Worm (Caenorhabditis elegans) whole organism, L2 larva: Measurements from ENCODE around the gene T10H9.8.

Source experiments
- C34F6.9 ChIP-seq: fragments of 150-350 bp; optimal IDR thresholded peaks from 2 replicates; lab custom pipeline; 2014; ENCODE audit warnings: missing biosample characterization, missing genetic modification characterization
- R02D3.7 ChIP-seq: fragments of 150-350 bp; optimal IDR thresholded peaks from 2 replicates; lab custom pipeline; 2014; ENCODE audit warnings: missing biosample characterization, missing genetic modification characterization
- ZK546.5 ChIP-seq: sonication (generic microtip); optimal IDR thresholded peaks from 2 replicates; lab custom pipeline; 2017; ENCODE audit warnings: missing biosample characterization, missing genetic modification characterization
- aly-2 ChIP-seq: fragments of 150-350 bp; optimal IDR thresholded peaks from 2 replicates; lab custom pipeline; 2014; ENCODE audit warnings: missing biosample characterization, missing genetic modification characterization
- ama-1 ChIP-seq: fragments of 150-350 bp; optimal IDR thresholded peaks from 2 replicates; lab custom pipeline; 2018; ENCODE audit warnings: inconsistent platforms
- ceh-82 ChIP-seq: fragments of 150-350 bp; optimal IDR thresholded peaks from 2 replicates; lab custom pipeline; 2014; ENCODE audit warnings: missing biosample characterization, missing genetic modification characterization
- dmd-4 ChIP-seq: sonication (generic microtip); optimal IDR thresholded peaks from 2 replicates; lab custom pipeline; 2017; ENCODE audit warnings: missing biosample characterization, missing genetic modification characterization
- elt-1 ChIP-seq: fragments of 150-350 bp; optimal IDR thresholded peaks from 2 replicates; lab custom pipeline; 2014; ENCODE audit warnings: missing biosample characterization, missing genetic modification characterization
- elt-3 ChIP-seq: sonication (generic microtip); optimal IDR thresholded peaks from 2 replicates; lab custom pipeline; 2017; ENCODE audit warnings: missing biosample characterization, missing genetic modification characterization
- fos-1 ChIP-seq: fragments of 150-350 bp; optimal IDR thresholded peaks from 2 replicates; lab custom pipeline; 2014; ENCODE audit warnings: missing biosample characterization, missing genetic modification characterization
- gmeb-1 ChIP-seq: fragments of 150-350 bp; optimal IDR thresholded peaks from 2 replicates; lab custom pipeline; 2014; ENCODE audit warnings: missing biosample characterization, missing genetic modification characterization
- lin-13 ChIP-seq: fragments of 150-350 bp; optimal IDR thresholded peaks from 2 replicates; lab custom pipeline; 2014; ENCODE audit warnings: missing biosample characterization, missing genetic modification reagents, missing genetic modification characterization
- lsy-2 ChIP-seq, 2 experiments: fragments of 150-350 bp in 1 of 2; sonication (generic microtip) in 1 of 2; optimal IDR thresholded peaks; 2 replicates each; lab custom pipeline; 2014 to 2017; ENCODE audit warnings: missing biosample characterization in 2 of 2, missing genetic modification characterization in 2 of 2
- mab-5 ChIP-seq: fragments of 150-350 bp; optimal IDR thresholded peaks from 2 replicates; lab custom pipeline; 2014; ENCODE audit warnings: missing biosample characterization, missing genetic modification characterization
- mdl-1 ChIP-seq, 2 experiments: fragments of 150-350 bp in 1 of 2; sonication (generic microtip) in 1 of 2; optimal IDR thresholded peaks; 2 replicates each; lab custom pipeline; 2017; ENCODE audit warnings: missing biosample characterization in 2 of 2, missing genetic modification characterization in 2 of 2
- nhr-10 ChIP-seq: sonication (generic microtip); optimal IDR thresholded peaks from 2 replicates; lab custom pipeline; 2017; ENCODE audit warnings: missing biosample characterization, missing genetic modification characterization
- nhr-11 ChIP-seq: fragments of 150-350 bp; optimal IDR thresholded peaks from 2 replicates; lab custom pipeline; 2014; ENCODE audit warnings: missing biosample characterization, missing genetic modification characterization
- nhr-12 ChIP-seq: fragments of 150-350 bp; optimal IDR thresholded peaks from 2 replicates; lab custom pipeline; 2014; ENCODE audit warnings: missing biosample characterization, missing genetic modification characterization
- nhr-21 ChIP-seq: fragments of 150-350 bp; optimal IDR thresholded peaks from 2 replicates; lab custom pipeline; 2014; ENCODE audit warnings: missing biosample characterization, missing genetic modification characterization
- nhr-23 ChIP-seq: fragments of 150-350 bp; optimal IDR thresholded peaks from 2 replicates; lab custom pipeline; 2014; ENCODE audit warnings: missing biosample characterization, missing genetic modification reagents, missing genetic modification characterization
- nhr-237 ChIP-seq: fragments of 150-350 bp; optimal IDR thresholded peaks from 2 replicates; lab custom pipeline; 2014; ENCODE audit warnings: missing biosample characterization, missing genetic modification characterization
- nhr-25 ChIP-seq: fragments of 150-350 bp; sonication (generic microtip); optimal IDR thresholded peaks from 3 replicates; lab custom pipeline; 2014; ENCODE audit warnings: missing biosample characterization, missing genetic modification characterization
- nhr-6 ChIP-seq: fragments of 150-350 bp; optimal IDR thresholded peaks from 2 replicates; lab custom pipeline; 2014; ENCODE audit warnings: missing biosample characterization, missing genetic modification characterization
- peb-1 ChIP-seq: fragments of 150-350 bp; optimal IDR thresholded peaks from 2 replicates; lab custom pipeline; 2014; ENCODE audit warnings: missing biosample characterization, missing genetic modification characterization
- sem-4 ChIP-seq: fragments of 150-350 bp; optimal IDR thresholded peaks from 2 replicates; lab custom pipeline; 2014; ENCODE audit warnings: missing biosample characterization, missing genetic modification reagents, missing genetic modification characterization
- sma-3 ChIP-seq: sonication (generic microtip); optimal IDR thresholded peaks from 2 replicates; lab custom pipeline; 2016; ENCODE audit warnings: missing genetic modification reagents, missing genetic modification characterization, missing compliant biosample characterization
- sma-9 ChIP-seq, 2 experiments: fragments of 150-350 bp in 1 of 2; sonication (generic microtip) in 1 of 2; optimal IDR thresholded peaks; 2 replicates each; lab custom pipeline; 2014 to 2016; ENCODE audit warnings: missing genetic modification characterization in 2 of 2, mild to moderate bottlenecking in 1 of 2, missing biosample characterization in 1 of 2, missing compliant biosample characterization in 1 of 2, missing genetic modification reagents in 1 of 2, moderate library complexity in 1 of 2
- unc-39 ChIP-seq: fragments of 150-350 bp; optimal IDR thresholded peaks from 2 replicates; lab custom pipeline; 2014; ENCODE audit warnings: missing biosample characterization, missing genetic modification characterization
- unc-62 ChIP-seq: fragments of 150-350 bp; optimal IDR thresholded peaks from 2 replicates; lab custom pipeline; 2014; ENCODE audit warnings: missing biosample characterization, missing genetic modification reagents, missing genetic modification characterization
- ztf-11 ChIP-seq: sonication (generic microtip); optimal IDR thresholded peaks from 2 replicates; lab custom pipeline; 2017; ENCODE audit warnings: missing biosample characterization, missing genetic modification characterization
- ztf-4 ChIP-seq: fragments of 150-350 bp; optimal IDR thresholded peaks from 2 replicates; lab custom pipeline; 2014; ENCODE audit warnings: missing biosample characterization, missing genetic modification characterization

Gene T10H9.8

ce11 chrV:6614968-6615367 is 37.2 kb upstream of the T10H9.8 start:
- TF ChIP-seq elt-1 (tag; lab: Kevin White, UChicago) (no peak), elt-3 (tag; lab: Kevin White, UChicago) (no peak), nhr-237 (tag; lab: Kevin White, UChicago) (no peak), nhr-25 (no peak), peb-1 (tag; lab: Kevin White, UChicago) (no peak), C34F6.9 (tag; lab: Kevin White, UChicago) (no peak), aly-2 (tag; lab: Kevin White, UChicago) (no peak), lin-13 (no peak), gmeb-1 (tag; lab: Kevin White, UChicago) (no peak), ztf-11 (no peak), lsy-2 (tag; optimal IDR thresholded peaks at IDR 0.05; lab: Kevin White, UChicago) (no peak), nhr-23 (tag; lab: Kevin White, UChicago) (no peak), R02D3.7 (tag; lab: Kevin White, UChicago) (no peak), nhr-10 (tag; lab: Kevin White, UChicago) (no peak), ZK546.5 (tag; lab: Kevin White, UChicago) (no peak), ceh-82 (tag; lab: Kevin White, UChicago) (no peak)
- TF ChIP-seq, all 48 proteins: peak for 0

ce11 chrV:6616294-6616693 is 35.9 kb upstream of the T10H9.8 start:
- no peak for TF ChIP-seq nhr-12 (tag; lab: Kevin White, UChicago)
- TF ChIP-seq fos-1 (tag; lab: Kevin White, UChicago), result peak; percentile 31

- no peak for TF ChIP-seq unc-39 (tag; lab: Kevin White, UChicago)
- peak; percentile 35 for TF ChIP-seq sma-3 (GFP tag; lab: Kevin White, UChicago)
- TF ChIP-seq dmd-4 (tag; lab: Kevin White, UChicago), result no peak
Observed at ce11 chrV:6620809-6621208, 31.3 kb upstream of the T10H9.8 start.

- no peak for TF ChIP-seq C34F6.9 (tag; lab: Kevin White, UChicago)
- TF ChIP-seq ama-1, result no peak
- no peak for TF ChIP-seq ztf-4 (tag; lab: Kevin White, UChicago)
- TF ChIP-seq nhr-6 (tag; lab: Kevin White, UChicago), result no peak
Observed at ce11 chrV:6621894-6622293, 30.3 kb upstream of the T10H9.8 start, which contains the start of gene nhr-37. TSS of gene nhr-37 (plus strand) at chrV:6622194.

- TF ChIP-seq nhr-25 (no peak), mab-5 (tag; lab: Kevin White, UChicago) (no peak), nhr-237 (tag; lab: Kevin White, UChicago) (no peak), nhr-10 (tag; lab: Kevin White, UChicago) (no peak), nhr-6 (tag; lab: Kevin White, UChicago) (no peak), nhr-11 (tag; lab: Kevin White, UChicago) (no peak), ztf-11 (no peak), C34F6.9 (tag; lab: Kevin White, UChicago) (no peak), sem-4 (tag; lab: Kevin White, UChicago) (no peak), unc-62 (GFP tag; lab: Kevin White, UChicago) (no peak), mdl-1 (tag; optimal IDR thresholded peaks at IDR 0.05; lab: Kevin White, UChicago) (no peak), sma-9 (GFP tag; optimal IDR thresholded peaks at IDR 0.05; lab: Kevin White, UChicago) (no peak), sma-9 (tag; optimal IDR thresholded peaks at IDR 0.05; lab: Kevin White, UChicago) (no peak), fos-1 (tag; lab: Kevin White, UChicago) (no peak)
Observed at ce11 chrV:6626244-6626643, 25.9 kb upstream of the T10H9.8 start, which contains the start of gene ppt-1. TSS of gene ppt-1 (minus strand) at chrV:6626344.

ce11 chrV:6630769-6631168 is 21.4 kb upstream of the T10H9.8 start:
- TF ChIP-seq nhr-21 (tag; lab: Kevin White, UChicago) (peak; percentile 61), lsy-2 (tag; optimal IDR thresholded peaks at IDR 0.05; lab: Kevin White, UChicago) (peak in 1 of 2 experiments; percentile 46), nhr-10 (tag; lab: Kevin White, UChicago) (no peak), C34F6.9 (tag; lab: Kevin White, UChicago) (peak; percentile 44)
- TF ChIP-seq, all 48 proteins: peak for 3
